Fruit fly (Drosophila melanogaster) whole organism, pupa: ENCODE measurements around the gene CG31704.

Experiments
- CG10348 ChIP-seq: fragments of 200-800 bp; sonication (Bioruptor generic); IDR thresholded peaks from 2 replicates; pipeline ENCODE4 v1.3.6; 2022; ENCODE audit warnings: missing biosample characterization, missing genetic modification characterization
- CG12605 ChIP-seq: fragments of 200-800 bp; sonication (Bioruptor generic); IDR thresholded peaks from 2 replicates; pipeline ENCODE4 v1.3.6; 2022; ENCODE audit warnings: missing biosample characterization, missing genetic modification characterization
- CG13204 ChIP-seq: fragments of 200-800 bp; sonication (Bioruptor generic); optimal IDR thresholded peaks from 2 replicates; lab custom pipeline; 2018; ENCODE audit warnings: missing biosample characterization, mild to moderate bottlenecking, missing genetic modification characterization, moderate library complexity
- CG14655 ChIP-seq: fragments of 200-800 bp; sonication (Bioruptor generic); optimal IDR thresholded peaks from 3 replicates; lab custom pipeline; 2017; ENCODE audit warnings: mild to moderate bottlenecking, missing biosample characterization, missing genetic modification reagents, missing genetic modification characterization
- CG15710 ChIP-seq: fragments of 200-800 bp; sonication (Bioruptor generic); optimal IDR thresholded peaks from 2 replicates; lab custom pipeline; 2018; ENCODE audit warnings: missing biosample characterization, mild to moderate bottlenecking, missing genetic modification characterization, moderate library complexity
- CG17806 ChIP-seq: fragments of 200-800 bp; sonication (Bioruptor generic); optimal IDR thresholded peaks from 2 replicates; lab custom pipeline; 2018; ENCODE audit warnings: missing biosample characterization, mild to moderate bottlenecking, missing genetic modification characterization, moderate library complexity
- CG32121 ChIP-seq: fragments of 200-800 bp; sonication (Bioruptor generic); IDR thresholded peaks from 2 replicates; pipeline ENCODE4 v1.3.6; 2022; ENCODE audit warnings: missing biosample characterization, missing genetic modification characterization
- CG34367 ChIP-seq: fragments of 200-800 bp; sonication (Bioruptor generic); optimal IDR thresholded peaks from 2 replicates; lab custom pipeline; 2018; ENCODE audit warnings: missing biosample characterization, mild to moderate bottlenecking, missing genetic modification characterization
- CG4496 ChIP-seq: fragments of 200-800 bp; sonication (Bioruptor generic); IDR thresholded peaks from 3 replicates; pipeline ENCODE4 v1.3.6; 2022; ENCODE audit warnings: missing biosample characterization, missing genetic modification characterization
- CG8159 ChIP-seq: fragments of 200-800 bp; sonication (Bioruptor generic); optimal IDR thresholded peaks from 3 replicates; lab custom pipeline; 2018; ENCODE audit warnings: missing biosample characterization, mild to moderate bottlenecking, missing genetic modification characterization, moderate library complexity
- CG8301 ChIP-seq: fragments of 200-800 bp; sonication (Bioruptor generic); optimal IDR thresholded peaks from 2 replicates; lab custom pipeline; 2018; ENCODE audit warnings: missing biosample characterization, mild to moderate bottlenecking, missing genetic modification characterization
- CG9948 ChIP-seq: fragments of 200-800 bp; sonication (Bioruptor generic); optimal IDR thresholded peaks from 2 replicates; lab custom pipeline; 2018; ENCODE audit warnings: missing biosample characterization, mild to moderate bottlenecking, missing genetic modification characterization, moderate library complexity
- D1 ChIP-seq: fragments of 200-800 bp; sonication (Bioruptor generic); optimal IDR thresholded peaks from 2 replicates; lab custom pipeline; 2018; ENCODE audit warnings: missing biosample characterization, mild to moderate bottlenecking, missing genetic modification characterization, moderate library complexity
- EcR ChIP-seq: fragments of 200-800 bp; sonication (Bioruptor generic); optimal IDR thresholded peaks from 3 replicates; lab custom pipeline; 2019; ENCODE audit warnings: missing biosample characterization, missing genetic modification characterization, mild to moderate bottlenecking, moderate library complexity, missing genetic modification reagents
- Ets98B ChIP-seq: fragments of 200-800 bp; sonication (Bioruptor generic); IDR thresholded peaks from 2 replicates; pipeline ENCODE4 v1.3.6; 2022; ENCODE audit warnings: missing biosample characterization, missing genetic modification characterization
- Pif1A ChIP-seq: fragments of 200-800 bp; sonication (Bioruptor generic); optimal IDR thresholded peaks from 3 replicates; lab custom pipeline; 2016; ENCODE audit warnings: missing biosample characterization, missing genetic modification characterization
- Pif1B ChIP-seq: fragments of 200-800 bp; sonication (Bioruptor generic); optimal IDR thresholded peaks from 3 replicates; lab custom pipeline; 2016; ENCODE audit warnings: missing biosample characterization, missing genetic modification characterization
- Snoo ChIP-seq: fragments of 200-800 bp; sonication (Bioruptor generic); optimal IDR thresholded peaks from 3 replicates; lab custom pipeline; 2017; ENCODE audit warnings: missing biosample characterization, mild to moderate bottlenecking, missing genetic modification characterization, inconsistent platforms
- fd96Ca ChIP-seq: fragments of 200-800 bp; sonication (Bioruptor generic); IDR thresholded peaks from 3 replicates; pipeline ENCODE4 v1.3.6; 2022; ENCODE audit warnings: missing biosample characterization, missing genetic modification characterization
- gl ChIP-seq: fragments of 200-800 bp; sonication (Bioruptor generic); optimal IDR thresholded peaks from 2 replicates; lab custom pipeline; 2018; ENCODE audit warnings: missing biosample characterization, mild to moderate bottlenecking, missing genetic modification characterization
- rn ChIP-seq: fragments of 200-800 bp; sonication (Bioruptor generic); IDR thresholded peaks from 2 replicates; pipeline ENCODE4 v1.3.6; 2022; ENCODE audit warnings: missing biosample characterization, missing genetic modification characterization

The CG31704 gene

DNA sequence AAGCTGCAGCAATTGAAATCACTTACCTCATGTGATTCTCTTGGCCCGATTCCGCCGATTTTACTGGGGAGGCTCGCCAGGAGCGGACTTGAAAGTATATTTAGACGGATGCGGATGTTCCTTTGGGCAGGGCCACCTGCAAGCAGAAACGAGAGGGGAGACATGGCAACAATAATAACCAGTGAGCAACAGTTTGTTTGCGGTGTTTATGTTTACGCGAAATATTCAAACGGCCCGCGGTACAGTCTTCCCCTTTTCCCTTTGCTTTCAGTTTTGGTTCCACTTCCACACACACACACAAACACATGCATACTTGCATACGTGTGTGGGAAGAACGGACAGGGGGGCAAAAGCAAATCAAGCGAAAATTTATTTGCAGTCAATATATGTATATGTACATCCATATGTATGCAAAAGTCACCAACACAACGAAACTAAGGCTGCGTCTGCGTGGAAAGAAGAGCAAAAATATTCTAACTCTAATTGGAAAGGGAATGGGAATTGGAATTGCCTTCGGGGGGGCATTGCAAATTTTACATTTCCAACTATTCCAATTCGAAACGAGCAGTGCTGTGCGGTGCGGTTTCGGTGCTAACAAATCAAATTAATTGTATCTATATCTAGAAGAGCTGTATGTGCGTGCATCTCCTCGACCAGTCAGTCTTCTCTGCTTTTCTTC, 34.3 kb upstream of the CG31704 start:
- no peak for TF ChIP-seq D1 (tag; lab: Kevin White, UChicago)
- TF ChIP-seq CG32121 = no peak
- no peak for TF ChIP-seq Ets98B (GFP tag; lab: Robert Waterston, UW)
- no peak for TF ChIP-seq CG15710 (tag; lab: Kevin White, UChicago)
- TF ChIP-seq CG8301 = no peak
- no peak for TF ChIP-seq Pif1B
- TF ChIP-seq CG9948 (tag; lab: Kevin White, UChicago) = no peak
- TF ChIP-seq Snoo (tag; lab: Kevin White, UChicago) = no peak
- peak; percentile 24 for TF ChIP-seq EcR (GFP tag; lab: Kevin White, UChicago)
- peak; percentile 47; the same call in 1 of the 2 replicates for TF ChIP-seq CG12605 (GFP tag; lab: Robert Waterston, UW)
- TF ChIP-seq fd96Ca = 0 out of 3 replicates have a peak, but pooled peaks have one; percentile 46
- no peak for TF ChIP-seq CG34367
- no peak for TF ChIP-seq CG17806 (tag; lab: Kevin White, UChicago)
- no peak for TF ChIP-seq Pif1A (GFP tag; lab: Kevin White, UChicago)
- TF ChIP-seq gl = no peak
- no peak for TF ChIP-seq CG10348 (GFP tag; lab: Robert Waterston, UW)
- TF ChIP-seq CG8159 (tag; lab: Kevin White, UChicago) = no peak
- TF ChIP-seq CG14655 (GFP tag; lab: Kevin White, UChicago) = no peak
- TF ChIP-seq CG13204 = no peak
- no peak for TF ChIP-seq rn (GFP tag; lab: Robert Waterston, UW)
- peak; percentile 54; the same call in 1 of the 3 replicates for TF ChIP-seq CG4496 (GFP tag; lab: Robert Waterston, UW)

DNA sequence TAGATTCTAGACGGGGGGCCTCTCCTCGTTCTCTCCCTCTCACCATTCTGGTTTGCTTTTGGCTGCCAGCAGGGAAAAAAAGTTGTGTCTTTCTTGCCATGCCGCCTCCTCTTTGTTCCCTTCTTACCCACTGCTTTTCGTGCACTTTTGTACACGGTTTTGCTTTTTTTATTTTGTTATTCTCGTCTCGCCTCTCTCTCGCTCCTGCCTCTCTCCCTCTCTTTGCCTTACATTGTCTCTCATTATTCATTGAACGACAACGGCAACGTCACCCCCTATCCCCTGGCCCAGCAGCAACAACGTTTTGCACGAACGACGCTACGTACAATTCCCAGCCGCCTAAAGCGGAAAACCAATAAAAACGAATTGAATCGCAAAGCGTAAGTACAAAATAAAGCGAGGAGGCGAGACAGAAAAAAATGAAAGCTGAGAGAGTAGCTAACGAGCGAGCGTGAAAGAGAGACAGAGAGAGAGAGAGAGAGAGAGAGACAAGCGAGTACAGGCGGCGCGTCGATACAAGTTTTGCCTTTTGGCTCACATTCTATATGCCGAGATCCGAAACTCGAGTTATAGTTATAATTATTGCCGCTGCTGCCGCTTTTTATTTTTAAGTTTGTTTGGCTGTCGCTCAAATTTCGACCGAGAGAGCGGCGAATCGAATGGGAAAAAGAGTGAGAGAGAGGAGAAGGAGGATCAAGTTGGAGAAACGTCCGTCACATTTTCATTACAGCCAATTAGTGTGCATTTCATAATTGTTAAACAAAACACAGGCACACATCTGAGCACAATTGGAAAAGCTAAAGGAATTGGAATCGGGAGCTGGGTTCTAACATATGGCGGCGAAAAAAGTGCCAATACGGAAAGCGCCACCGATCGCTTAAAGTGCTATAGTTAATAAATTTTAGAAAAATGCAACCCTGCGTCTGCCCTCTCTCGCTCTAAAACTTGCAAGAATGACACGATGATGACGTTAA, 33.5 kb upstream of the CG31704 start:
- TF ChIP-seq Snoo (tag; lab: Kevin White, UChicago) = peak; percentile 74
- peak; percentile 80 for TF ChIP-seq Pif1B
- TF ChIP-seq Pif1A (GFP tag; lab: Kevin White, UChicago) = peak; percentile 73
- TF ChIP-seq CG9948 (tag; lab: Kevin White, UChicago) = peak; percentile 63
- TF ChIP-seq rn (GFP tag; lab: Robert Waterston, UW) = peak; percentile 61
- peak; percentile 78 for TF ChIP-seq CG34367
- TF ChIP-seq EcR (GFP tag; lab: Kevin White, UChicago) = peak; percentile 82
- TF ChIP-seq CG13204 = peak; percentile 93
- peak; percentile 72 for TF ChIP-seq CG8159 (tag; lab: Kevin White, UChicago)
- TF ChIP-seq D1 (tag; lab: Kevin White, UChicago) = no peak
- TF ChIP-seq gl = peak; percentile 91
- TF ChIP-seq CG10348 (GFP tag; lab: Robert Waterston, UW) = no peak
- peak; percentile 76 for TF ChIP-seq CG8301
- TF ChIP-seq CG15710 (tag; lab: Kevin White, UChicago) = peak; percentile 76
- TF ChIP-seq CG14655 (GFP tag; lab: Kevin White, UChicago) = peak; percentile 83
- TF ChIP-seq CG4496 (GFP tag; lab: Robert Waterston, UW) = peak; percentile 92
- TF ChIP-seq CG17806 (tag; lab: Kevin White, UChicago) = peak; percentile 62
- peak; percentile 83 for TF ChIP-seq fd96Ca
- peak; percentile 83 for TF ChIP-seq Ets98B (GFP tag; lab: Robert Waterston, UW)
- TF ChIP-seq CG12605 (GFP tag; lab: Robert Waterston, UW) = peak; percentile 87
- TF ChIP-seq CG32121 = peak; percentile 89
- TF ChIP-seq, all 21 proteins: peak for 19

DNA sequence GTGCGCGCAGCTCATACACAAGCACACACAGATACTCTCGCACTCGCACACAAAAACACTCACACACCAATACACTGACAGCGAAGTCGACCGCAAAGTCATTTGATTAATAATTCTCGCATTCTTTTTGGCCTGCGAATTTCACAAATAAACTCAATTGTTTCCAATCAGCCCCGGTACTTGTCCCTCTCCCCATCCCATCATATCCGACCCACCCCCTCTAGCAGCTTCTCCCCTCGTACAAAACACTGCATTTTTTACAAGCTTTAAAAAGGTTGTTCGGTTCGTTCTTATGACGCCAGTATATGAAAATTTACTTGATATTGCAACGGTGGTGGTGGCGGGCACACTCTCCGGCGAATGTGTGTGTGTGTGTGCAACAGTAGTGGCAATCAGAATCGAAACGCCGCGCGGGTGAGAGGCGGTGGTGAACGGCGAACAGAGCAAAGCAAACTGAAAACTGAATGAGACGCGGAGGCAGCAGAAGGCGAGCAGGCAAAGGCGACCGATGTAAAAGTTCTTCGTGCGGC, 32.7 kb upstream of the CG31704 start:
- TF ChIP-seq D1 (tag; lab: Kevin White, UChicago) (no peak), CG34367 (no peak), CG10348 (GFP tag; lab: Robert Waterston, UW) (no peak), Pif1A (GFP tag; lab: Kevin White, UChicago) (no peak), CG15710 (tag; lab: Kevin White, UChicago) (no peak), Snoo (tag; lab: Kevin White, UChicago) (peak; percentile 5), CG8301 (no peak), CG32121 (peak; percentile 70), fd96Ca (peak; percentile 60; the same call in 1 of the 3 replicates), CG17806 (tag; lab: Kevin White, UChicago) (peak; percentile 9), CG4496 (GFP tag; lab: Robert Waterston, UW) (peak; percentile 51; the same call in 1 of the 3 replicates), CG9948 (tag; lab: Kevin White, UChicago) (no peak), CG12605 (GFP tag; lab: Robert Waterston, UW) (peak; percentile 50), EcR (GFP tag; lab: Kevin White, UChicago) (peak; percentile 71), CG8159 (tag; lab: Kevin White, UChicago) (no peak), gl (no peak), CG14655 (GFP tag; lab: Kevin White, UChicago) (peak; percentile 12), CG13204 (peak; percentile 75), rn (GFP tag; lab: Robert Waterston, UW) (no peak), Ets98B (GFP tag; lab: Robert Waterston, UW) (peak; percentile 25), Pif1B (peak; percentile 44)

DNA sequence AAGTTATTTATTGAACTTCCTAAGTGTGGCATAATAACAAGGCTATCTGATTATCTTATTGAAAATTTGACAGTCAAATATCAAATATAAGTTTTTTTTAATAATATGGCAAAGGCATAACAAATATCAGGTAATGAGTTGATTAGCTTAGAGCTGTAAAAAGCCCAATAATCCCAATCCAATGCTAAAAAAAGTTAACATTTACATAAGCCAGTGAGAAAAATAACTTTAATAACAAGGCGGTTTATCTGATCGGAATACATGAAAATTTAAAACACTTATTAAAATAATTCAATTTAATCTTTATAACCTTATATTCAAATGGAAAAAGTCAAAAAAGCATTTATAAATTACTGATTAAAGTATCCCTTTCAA, 32.2 kb upstream of the CG31704 start:
- TF ChIP-seq Ets98B (GFP tag; lab: Robert Waterston, UW) (no peak), Pif1A (GFP tag; lab: Kevin White, UChicago) (no peak), CG34367 (no peak), gl (no peak), fd96Ca (no peak), CG32121 (no peak), CG12605 (GFP tag; lab: Robert Waterston, UW) (no peak), CG8301 (no peak), CG8159 (tag; lab: Kevin White, UChicago) (no peak), D1 (tag; lab: Kevin White, UChicago) (no peak)
